Worm (Caenorhabditis elegans) whole organism, late embryonic: ENCODE results near the gene brap-2.

ENCODE experiments used
- C38D4.7 ChIP-seq: fragments of 200-800 bp; sonication (Bioruptor generic); optimal IDR thresholded peaks from 2 replicates; lab custom pipeline; 2018; ENCODE audit warnings: mild to moderate bottlenecking, missing genetic modification characterization, moderate library complexity, missing compliant biosample characterization
- F13H6.1 ChIP-seq: sonication (generic microtip); optimal IDR thresholded peaks from 2 replicates; lab custom pipeline; 2016; ENCODE audit warnings: missing genetic modification characterization, missing compliant biosample characterization
- K09A11.1 ChIP-seq: sonication (generic microtip); optimal IDR thresholded peaks from 2 replicates; lab custom pipeline; 2017; ENCODE audit warnings: antibody characterized with exemption, mild to moderate bottlenecking, missing genetic modification characterization, missing compliant biosample characterization; ENCODE audit not compliant: insufficient read depth
- Y22D7AL.16 ChIP-seq: sonication (generic microtip); optimal IDR thresholded peaks from 2 replicates; lab custom pipeline; 2016; ENCODE audit warnings: missing genetic modification characterization, missing compliant biosample characterization
- ahr-1 ChIP-seq: sonication (generic microtip); optimal IDR thresholded peaks from 2 replicates; lab custom pipeline; 2016; ENCODE audit warnings: missing genetic modification characterization, missing compliant biosample characterization
- ceh-14 ChIP-seq: sonication (generic microtip); optimal IDR thresholded peaks from 2 replicates; lab custom pipeline; 2016; ENCODE audit warnings: missing genotype, missing genetic modification characterization, missing compliant biosample characterization
- ceh-18 ChIP-seq: sonication (generic microtip); optimal IDR thresholded peaks from 2 replicates; lab custom pipeline; 2016; ENCODE audit warnings: missing genetic modification characterization, missing compliant biosample characterization
- ceh-19 ChIP-seq: fragments of 200-800 bp; sonication (Bioruptor generic); optimal IDR thresholded peaks from 2 replicates; lab custom pipeline; 2018; ENCODE audit warnings: mild to moderate bottlenecking, missing genetic modification characterization, missing compliant biosample characterization
- ceh-2 ChIP-seq: sonication (generic microtip); optimal IDR thresholded peaks from 2 replicates; lab custom pipeline; 2016; ENCODE audit warnings: missing genotype, missing genetic modification characterization, missing compliant biosample characterization
- ceh-22 ChIP-seq: sonication (generic microtip); optimal IDR thresholded peaks from 2 replicates; lab custom pipeline; 2017; ENCODE audit warnings: missing biosample characterization, missing genetic modification characterization
- ceh-24 ChIP-seq: sonication (generic microtip); optimal IDR thresholded peaks from 2 replicates; lab custom pipeline; 2016; ENCODE audit warnings: mild to moderate bottlenecking, missing genetic modification characterization, missing compliant biosample characterization
- ceh-31 ChIP-seq: sonication (generic microtip); optimal IDR thresholded peaks from 2 replicates; lab custom pipeline; 2016; ENCODE audit warnings: missing genetic modification characterization, missing compliant biosample characterization
- ceh-45 ChIP-seq: fragments of 200-800 bp; sonication (Bioruptor generic); IDR thresholded peaks from 2 replicates; pipeline ENCODE4 v1.3.6; 2022; ENCODE audit warnings: missing genetic modification reagents, missing genetic modification characterization, missing compliant biosample characterization
- ceh-48 ChIP-seq: sonication (generic microtip); optimal IDR thresholded peaks from 2 replicates; lab custom pipeline; 2016; ENCODE audit warnings: missing genetic modification characterization, inconsistent platforms, missing compliant biosample characterization
- ceh-9 ChIP-seq: sonication (generic microtip); optimal IDR thresholded peaks from 2 replicates; lab custom pipeline; 2016; ENCODE audit warnings: mild to moderate bottlenecking, missing genetic modification characterization, inconsistent platforms, missing compliant biosample characterization
- che-1 ChIP-seq: sonication (generic microtip); optimal IDR thresholded peaks from 2 replicates; lab custom pipeline; 2016; ENCODE audit warnings: mild to moderate bottlenecking, missing genetic modification characterization, missing compliant biosample characterization
- dmd-4 ChIP-seq: sonication (generic microtip); optimal IDR thresholded peaks from 2 replicates; lab custom pipeline; 2016; ENCODE audit warnings: borderline replicate concordance, missing genetic modification characterization, missing compliant biosample characterization
- ets-4 ChIP-seq: sonication (generic microtip); optimal IDR thresholded peaks from 2 replicates; lab custom pipeline; 2016; ENCODE audit warnings: missing genetic modification characterization, missing compliant biosample characterization
- eyg-1 ChIP-seq: sonication (generic microtip); optimal IDR thresholded peaks from 2 replicates; lab custom pipeline; 2016; ENCODE audit warnings: missing genotype, missing genetic modification characterization, missing compliant biosample characterization
- fax-1 ChIP-seq: sonication (generic microtip); optimal IDR thresholded peaks from 2 replicates; lab custom pipeline; 2016; ENCODE audit warnings: missing genotype, missing genetic modification characterization, missing compliant biosample characterization
- fkh-6 ChIP-seq: sonication (generic microtip); optimal IDR thresholded peaks from 2 replicates; lab custom pipeline; 2016; ENCODE audit warnings: missing genetic modification characterization, missing compliant biosample characterization
- gmeb-2 ChIP-seq: sonication (generic microtip); optimal IDR thresholded peaks from 2 replicates; lab custom pipeline; 2016; ENCODE audit warnings: missing genetic modification characterization, inconsistent platforms, missing compliant biosample characterization
- hlh-13 ChIP-seq: fragments of 200-800 bp; sonication (Bioruptor generic); optimal IDR thresholded peaks from 2 replicates; lab custom pipeline; 2018; ENCODE audit warnings: mild to moderate bottlenecking, missing genetic modification characterization, missing compliant biosample characterization
- hlh-15 ChIP-seq: sonication (generic microtip); optimal IDR thresholded peaks from 2 replicates; lab custom pipeline; 2016; ENCODE audit warnings: missing genetic modification characterization, missing compliant biosample characterization
- hlh-30 ChIP-seq: sonication (generic microtip); optimal IDR thresholded peaks from 2 replicates; lab custom pipeline; 2017; ENCODE audit warnings: antibody characterized with exemption, missing genetic modification characterization, missing compliant biosample characterization; ENCODE audit not compliant: insufficient read depth
- hlh-8 ChIP-seq: sonication (generic microtip); optimal IDR thresholded peaks from 2 replicates; lab custom pipeline; 2016; ENCODE audit warnings: missing genotype, missing genetic modification characterization, missing compliant biosample characterization
- lim-6 ChIP-seq: sonication (generic microtip); optimal IDR thresholded peaks from 2 replicates; lab custom pipeline; 2016; ENCODE audit warnings: missing genetic modification characterization, missing compliant biosample characterization
- lin-11 ChIP-seq: fragments of 200-800 bp; sonication (Bioruptor generic); optimal IDR thresholded peaks from 2 replicates; lab custom pipeline; 2018; ENCODE audit warnings: mild to moderate bottlenecking, missing genetic modification characterization, missing compliant biosample characterization
- mec-3 ChIP-seq: sonication (generic microtip); optimal IDR thresholded peaks from 2 replicates; lab custom pipeline; 2016; ENCODE audit warnings: borderline replicate concordance, missing genetic modification characterization, missing compliant biosample characterization
- nfya-1 ChIP-seq: sonication (generic microtip); optimal IDR thresholded peaks from 2 replicates; lab custom pipeline; 2017; ENCODE audit warnings: missing genetic modification characterization, mild to moderate bottlenecking, missing compliant biosample characterization, antibody characterized with exemption, moderate library complexity
- nhr-232 ChIP-seq: sonication (generic microtip); optimal IDR thresholded peaks from 2 replicates; lab custom pipeline; 2016; ENCODE audit warnings: missing genetic modification characterization, missing compliant biosample characterization
- odd-2 ChIP-seq: sonication (generic microtip); optimal IDR thresholded peaks from 2 replicates; lab custom pipeline; 2017; ENCODE audit warnings: antibody characterized with exemption, mild to moderate bottlenecking, missing genetic modification characterization, missing compliant biosample characterization
- pat-9 ChIP-seq: fragments of 200-800 bp; sonication (Bioruptor generic); optimal IDR thresholded peaks from 2 replicates; lab custom pipeline; 2018; ENCODE audit warnings: mild to moderate bottlenecking, missing genetic modification characterization, moderate library complexity, missing compliant biosample characterization
- pax-1 ChIP-seq: fragments of 150-350 bp; optimal IDR thresholded peaks from 2 replicates; lab custom pipeline; 2014; ENCODE audit warnings: missing biosample characterization, missing genetic modification characterization
- pha-2 ChIP-seq: sonication (generic microtip); optimal IDR thresholded peaks from 2 replicates; lab custom pipeline; 2017; ENCODE audit warnings: mild to moderate bottlenecking, missing genetic modification characterization, missing compliant biosample characterization
- pha-4 ChIP-seq: fragments of 150-350 bp; optimal IDR thresholded peaks from 2 replicates; lab custom pipeline; 2018; ENCODE audit warnings: missing biosample characterization, missing genetic modification reagents, missing genetic modification characterization
- ref-2 ChIP-seq: sonication (generic microtip); optimal IDR thresholded peaks from 2 replicates; lab custom pipeline; 2016; ENCODE audit warnings: missing genetic modification characterization, missing compliant biosample characterization
- rnt-1 ChIP-seq: sonication (generic microtip); optimal IDR thresholded peaks from 2 replicates; lab custom pipeline; 2016; ENCODE audit warnings: missing genetic modification characterization, missing compliant biosample characterization
- sdc-2 ChIP-seq: sonication (generic microtip); optimal IDR thresholded peaks from 2 replicates; lab custom pipeline; 2016; ENCODE audit warnings: missing genotype, missing genetic modification characterization, missing compliant biosample characterization
- sox-2 ChIP-seq: fragments of 200-800 bp; sonication (Bioruptor generic); IDR thresholded peaks from 2 replicates; pipeline ENCODE4 v1.3.6; 2022; ENCODE audit warnings: missing genetic modification reagents, missing genetic modification characterization, missing compliant biosample characterization
- sox-4 ChIP-seq: sonication (generic microtip); optimal IDR thresholded peaks from 2 replicates; lab custom pipeline; 2017; ENCODE audit warnings: mild to moderate bottlenecking, missing genetic modification characterization, inconsistent platforms, missing compliant biosample characterization
- syd-9 ChIP-seq: sonication (generic microtip); optimal IDR thresholded peaks from 2 replicates; lab custom pipeline; 2016; ENCODE audit warnings: mild to moderate bottlenecking, missing genetic modification characterization, moderate library complexity, missing compliant biosample characterization
- tbx-2 ChIP-seq: sonication (generic microtip); optimal IDR thresholded peaks from 2 replicates; lab custom pipeline; 2016; ENCODE audit warnings: missing genetic modification characterization, missing compliant biosample characterization
- tbx-7 ChIP-seq: sonication (generic microtip); optimal IDR thresholded peaks from 2 replicates; lab custom pipeline; 2016; ENCODE audit warnings: missing genotype, missing genetic modification characterization, missing compliant biosample characterization
- ttx-3 ChIP-seq: sonication (generic microtip); optimal IDR thresholded peaks from 2 replicates; lab custom pipeline; 2016; ENCODE audit warnings: missing genetic modification reagents, missing genetic modification characterization, missing compliant biosample characterization
- unc-42 ChIP-seq: sonication (generic microtip); optimal IDR thresholded peaks from 2 replicates; lab custom pipeline; 2016; ENCODE audit warnings: missing genotype, missing genetic modification characterization, missing compliant biosample characterization
- unc-86 ChIP-seq: sonication (generic microtip); optimal IDR thresholded peaks from 2 replicates; lab custom pipeline; 2016; ENCODE audit warnings: missing genetic modification characterization, missing compliant biosample characterization
- zip-5 ChIP-seq: sonication (generic microtip); optimal IDR thresholded peaks from 2 replicates; lab custom pipeline; 2016; ENCODE audit warnings: missing genetic modification characterization, missing compliant biosample characterization
- ztf-16 ChIP-seq: sonication (generic microtip); optimal IDR thresholded peaks from 2 replicates; lab custom pipeline; 2017; ENCODE audit warnings: missing genetic modification characterization, missing compliant biosample characterization

Gene brap-2

DNA sequence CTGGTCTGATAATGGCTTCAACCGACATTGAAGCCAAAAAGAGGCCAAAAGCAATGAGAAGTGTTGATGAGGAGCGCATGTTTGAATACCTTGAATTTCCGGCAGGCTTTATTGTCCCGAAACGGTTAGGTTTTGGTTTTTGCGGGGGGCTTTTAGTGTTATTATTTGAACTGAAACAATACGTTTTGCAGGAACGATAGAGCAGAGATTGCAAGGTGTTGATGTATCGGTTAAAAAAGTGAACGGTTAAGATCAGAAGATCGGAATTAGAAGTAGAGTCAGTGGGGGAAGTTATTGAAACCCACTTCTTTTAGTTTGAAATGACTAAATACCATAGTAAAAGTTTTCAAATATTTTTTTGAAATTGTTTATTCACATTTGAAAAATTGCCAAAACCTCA is 14.6 kb upstream of the brap-2 start, which contains the start of gene clec-141:
clec-141 (minus strand) TSS at position 101 of the 400 bp plus-strand sequence.
- no peak for TF ChIP-seq ceh-22 (tag; lab: Kevin White, UChicago)
- TF ChIP-seq F13H6.1 (tag; lab: Kevin White, UChicago) = no peak
- no peak for TF ChIP-seq che-1 (tag; lab: Kevin White, UChicago)
- TF ChIP-seq ceh-31 (tag; lab: Kevin White, UChicago) = no peak
- no peak for TF ChIP-seq sox-2 (GFP tag; lab: Robert Waterston, UW)
- TF ChIP-seq lim-6 (tag; lab: Kevin White, UChicago) = no peak
- no peak for TF ChIP-seq ceh-19 (GFP tag; lab: Kevin White, UChicago)
- no peak for TF ChIP-seq sdc-2
- no peak for TF ChIP-seq ceh-48 (tag; lab: Kevin White, UChicago)
- no peak for TF ChIP-seq ceh-18
- no peak for TF ChIP-seq hlh-15 (tag; lab: Kevin White, UChicago)
- no peak for TF ChIP-seq fkh-6
- TF ChIP-seq C38D4.7 = no peak
- no peak for TF ChIP-seq hlh-30 (tag; lab: Kevin White, UChicago)

- TF ChIP-seq ceh-24 (tag; lab: Kevin White, UChicago) = no peak
- TF ChIP-seq ceh-45 (GFP tag; lab: Robert Waterston, UW) = no peak
- TF ChIP-seq nhr-232 (tag; lab: Kevin White, UChicago) = peak; percentile 50
- peak; percentile 38 for TF ChIP-seq C38D4.7
- peak; percentile 82 for TF ChIP-seq K09A11.1
- TF ChIP-seq lin-11 (tag; lab: Kevin White, UChicago) = peak; percentile 36
- TF ChIP-seq pat-9 = peak; percentile 30
- TF ChIP-seq rnt-1 (tag; lab: Kevin White, UChicago) = no peak
- peak; percentile 64 for TF ChIP-seq odd-2
- TF ChIP-seq pha-4 (tag; lab: Kevin White, UChicago) = no peak
- TF ChIP-seq Y22D7AL.16 (tag; lab: Kevin White, UChicago) = no peak
- TF ChIP-seq ets-4 (tag; lab: Kevin White, UChicago) = no peak
- no peak for TF ChIP-seq lim-6 (tag; lab: Kevin White, UChicago)
- TF ChIP-seq syd-9 (tag; lab: Kevin White, UChicago) = no peak
- no peak for TF ChIP-seq ceh-48 (tag; lab: Kevin White, UChicago)
- no peak for TF ChIP-seq ceh-9 (tag; lab: Kevin White, UChicago)
- TF ChIP-seq sox-2 (GFP tag; lab: Robert Waterston, UW) = no peak; the same call in 1 of the 2 replicates
- no peak for TF ChIP-seq ceh-18
- TF ChIP-seq ceh-19 (GFP tag; lab: Kevin White, UChicago) = no peak
- TF ChIP-seq pha-2 = peak; percentile 32
- no peak for TF ChIP-seq pax-1 (tag; lab: Kevin White, UChicago)
- peak; percentile 43 for TF ChIP-seq ceh-14 (tag; lab: Kevin White, UChicago)
- TF ChIP-seq hlh-8 (tag; lab: Kevin White, UChicago) = peak; percentile 27
- no peak for TF ChIP-seq mec-3 (tag; lab: Kevin White, UChicago)
- TF ChIP-seq ttx-3 (tag; lab: Kevin White, UChicago) = peak; percentile 69
- no peak for TF ChIP-seq hlh-30 (tag; lab: Kevin White, UChicago)
- TF ChIP-seq unc-86 (tag; lab: Kevin White, UChicago) = peak; percentile 26
- no peak for TF ChIP-seq hlh-13 (GFP tag; lab: Kevin White, UChicago)
- peak; percentile 11 for TF ChIP-seq ceh-31 (tag; lab: Kevin White, UChicago)
- peak; percentile 31 for TF ChIP-seq F13H6.1 (tag; lab: Kevin White, UChicago)
- TF ChIP-seq tbx-7 = no peak
- TF ChIP-seq ceh-2 (tag; lab: Kevin White, UChicago) = peak; percentile 5
- no peak for TF ChIP-seq ahr-1 (tag; lab: Kevin White, UChicago)
- TF ChIP-seq gmeb-2 = no peak
- peak; percentile 55 for TF ChIP-seq sox-4 (tag; lab: Kevin White, UChicago)
- TF ChIP-seq ztf-16 (tag; lab: Kevin White, UChicago) = peak; percentile 30
- TF ChIP-seq fax-1 (tag; lab: Kevin White, UChicago) = peak; percentile 14
- peak; percentile 50 for TF ChIP-seq tbx-2 (tag; lab: Kevin White, UChicago)
- TF ChIP-seq nfya-1 (tag; lab: Kevin White, UChicago) = peak; percentile 32
- no peak for TF ChIP-seq eyg-1 (tag; lab: Kevin White, UChicago)
- TF ChIP-seq zip-5 = peak; percentile 13
- TF ChIP-seq unc-42 (tag; lab: Kevin White, UChicago) = peak; percentile 65
- TF ChIP-seq che-1 (tag; lab: Kevin White, UChicago) = peak; percentile 21
- TF ChIP-seq ceh-22 (tag; lab: Kevin White, UChicago) = no peak
- TF ChIP-seq dmd-4 (tag; lab: Kevin White, UChicago) = no peak
- TF ChIP-seq ref-2 = peak; percentile 26
Measured at ce11 chrII:5399201-5399600, 6.2 kb upstream of the brap-2 start, which contains the start of gene mog-5. TSS of gene mog-5 (plus strand) at chrII:5399538.
